Fruit fly (Drosophila melanogaster) whole organism: Measurements from ENCODE around the gene CG17841.

Experiments
- CG8478 ChIP-seq: fragments of >200 bp; optimal IDR thresholded peaks from 2 replicates; lab custom pipeline; 2018; ENCODE audit warnings: inconsistent platforms
- Dll ChIP-seq: fragments of >200 bp; optimal IDR thresholded peaks from 2 replicates; lab custom pipeline; 2017
- pan ChIP-seq: fragments of >200 bp; optimal IDR thresholded peaks from 2 replicates; lab custom pipeline; 2017
- psq ChIP-seq: fragments of >200 bp; optimal IDR thresholded peaks from 2 replicates; lab custom pipeline; 2017
- usp ChIP-seq: fragments of >200 bp; optimal IDR thresholded peaks from 2 replicates; lab custom pipeline; 2017; ENCODE audit warnings: missing biosample characterization, missing genetic modification characterization, mixed read lengths

DNA sequence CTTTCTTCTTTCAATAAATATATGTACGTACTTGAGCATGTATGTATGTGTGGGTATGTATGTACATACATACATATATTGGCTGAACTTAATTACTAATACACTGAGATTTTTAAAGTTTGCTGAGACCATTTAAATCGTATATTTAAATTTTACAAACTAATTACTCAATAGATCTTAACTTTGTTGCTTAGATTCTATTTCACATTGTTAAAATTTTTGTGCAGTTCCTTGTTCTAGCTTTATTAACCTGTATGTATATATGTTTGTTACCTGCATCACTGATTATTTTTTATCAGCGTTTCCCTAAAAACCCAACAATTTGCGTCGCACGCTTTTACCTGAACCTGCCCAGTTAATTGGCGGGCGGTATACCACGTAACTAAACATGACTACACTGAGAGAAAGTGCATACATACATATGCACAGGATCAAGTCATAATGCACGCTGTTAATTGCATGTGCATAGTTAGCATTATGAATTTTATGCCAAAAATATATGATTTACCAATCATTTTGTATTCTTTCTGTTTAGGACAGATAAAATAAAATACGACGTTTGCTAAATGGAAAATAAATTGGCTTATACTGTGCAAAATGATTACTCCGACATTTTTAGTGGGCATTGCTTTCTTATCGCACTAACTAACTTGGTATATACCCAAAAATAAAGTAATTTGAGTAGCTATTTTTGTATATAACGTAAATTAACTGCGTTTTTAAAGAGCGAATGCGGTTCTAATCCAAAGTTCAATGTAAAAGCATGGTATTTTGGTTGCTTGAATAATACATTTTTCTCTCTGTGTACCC lies 5.1 kb upstream of the CG17841 start:
- TF ChIP-seq usp (GFP tag; lab: Kevin White, UChicago) (no peak), pan (lab: Kevin White, UChicago) (no peak), psq (no peak), Dll (lab: Kevin White, UChicago) (no peak), CG8478 (lab: Kevin White, UChicago) (no peak)
